Worm (Caenorhabditis elegans) whole organism, L1 larva: Measurements from ENCODE around the gene F27E5.5.

Source experiments
- C34B4.2 ChIP-seq: sonication (generic microtip); optimal IDR thresholded peaks from 2 replicates; lab custom pipeline; 2017; ENCODE audit warnings: mild to moderate bottlenecking, missing genetic modification characterization, missing compliant biosample characterization
- aha-1 ChIP-seq: fragments of 150-350 bp; optimal IDR thresholded peaks from 2 replicates; lab custom pipeline; 2014; ENCODE audit warnings: missing biosample characterization, missing genetic modification characterization
- aly-2 ChIP-seq: fragments of 150-350 bp; optimal IDR thresholded peaks from 2 replicates; lab custom pipeline; 2014; ENCODE audit warnings: missing biosample characterization, missing genetic modification characterization
- blmp-1 ChIP-seq: fragments of 150-350 bp; optimal IDR thresholded peaks from 2 replicates; lab custom pipeline; 2014; ENCODE audit warnings: missing biosample characterization, missing genetic modification characterization
- ceh-8 ChIP-seq: fragments of 200-800 bp; sonication (Bioruptor generic); optimal IDR thresholded peaks from 2 replicates; lab custom pipeline; 2018; ENCODE audit warnings: mild to moderate bottlenecking, missing genetic modification characterization, moderate library complexity, missing compliant biosample characterization
- ceh-82 ChIP-seq, 3 experiments: fragments of 150-350 bp in 1 of 3; sonication (generic microtip) in 2 of 3; optimal IDR thresholded peaks; 2 replicates each; lab custom pipeline; 2014 to 2017; ENCODE audit warnings: missing biosample characterization in 3 of 3, missing genetic modification characterization in 3 of 3
- ceh-88 ChIP-seq: fragments of 200-800 bp; sonication (Bioruptor generic); IDR thresholded peaks from 2 replicates; pipeline ENCODE4 v1.3.6; 2022; ENCODE audit warnings: missing genetic modification characterization, missing compliant biosample characterization
- dpl-1 ChIP-seq, 3 experiments: fragments of 150-350 bp in 2 of 3; sonication (generic microtip) in 1 of 3; optimal IDR thresholded peaks; 2 replicates each; lab custom pipeline; 2014 to 2017; ENCODE audit warnings: missing biosample characterization in 3 of 3, missing genetic modification characterization in 3 of 3, missing genetic modification reagents in 3 of 3
- efl-1 ChIP-seq, 4 experiments: fragments of 150-350 bp; optimal IDR thresholded peaks in 3 of 4; peaks in 1 of 4; 1 replicate in 1 of 4; 2 replicates in 3 of 4; lab custom pipeline; 2014; ENCODE audit warnings: missing biosample characterization in 2 of 4, missing genetic modification characterization in 2 of 4, missing genetic modification reagents in 2 of 4
- efl-3 ChIP-seq: fragments of 200-800 bp; sonication (Bioruptor generic); optimal IDR thresholded peaks from 2 replicates; lab custom pipeline; 2018; ENCODE audit warnings: mild to moderate bottlenecking, missing genetic modification characterization, missing compliant biosample characterization
- elt-2 ChIP-seq: sonication (generic microtip); optimal IDR thresholded peaks from 2 replicates; lab custom pipeline; 2016; ENCODE audit warnings: missing genetic modification characterization, mild to moderate bottlenecking, inconsistent platforms, missing compliant biosample characterization, missing genetic modification reagents
- elt-3 ChIP-seq, 6 experiments: fragments of 150-350 bp in 1 of 6; sonication (generic microtip); optimal IDR thresholded peaks; 2 replicates each; lab custom pipeline; 2017 to 2018; ENCODE audit warnings: missing biosample characterization in 6 of 6, missing genetic modification characterization in 6 of 6, inconsistent platforms in 1 of 6
- fkh-10 ChIP-seq: sonication (generic microtip); optimal IDR thresholded peaks from 2 replicates; lab custom pipeline; 2017; ENCODE audit warnings: missing biosample characterization, missing genetic modification reagents, missing genetic modification characterization
- grh-1 ChIP-seq: fragments of 200-800 bp; sonication (Bioruptor generic); IDR thresholded peaks from 2 replicates; pipeline ENCODE4 v1.3.6; 2022; ENCODE audit warnings: missing genetic modification reagents, missing genetic modification characterization, missing compliant biosample characterization
- hlh-4 ChIP-seq: sonication (generic microtip); optimal IDR thresholded peaks from 2 replicates; lab custom pipeline; 2016; ENCODE audit warnings: mild to moderate bottlenecking, missing genetic modification characterization, missing compliant biosample characterization
- jun-1 ChIP-seq: fragments of 150-350 bp; optimal IDR thresholded peaks from 2 replicates; lab custom pipeline; 2014; ENCODE audit warnings: missing biosample characterization, missing genetic modification reagents, missing genetic modification characterization
- lin-13 ChIP-seq: fragments of 150-350 bp; optimal IDR thresholded peaks from 2 replicates; lab custom pipeline; 2014; ENCODE audit warnings: missing biosample characterization, missing genetic modification reagents, missing genetic modification characterization
- lin-14 ChIP-seq: fragments of 200-800 bp; sonication (Bioruptor generic); optimal IDR thresholded peaks from 2 replicates; lab custom pipeline; 2018; ENCODE audit warnings: mild to moderate bottlenecking, missing genetic modification characterization, moderate library complexity, missing compliant biosample characterization
- lin-15B ChIP-seq: fragments of 150-350 bp; sonication (generic microtip); optimal IDR thresholded peaks from 3 replicates; lab custom pipeline; 2014; ENCODE audit warnings: missing biosample characterization, missing genetic modification characterization
- lin-35 ChIP-seq, 2 experiments: fragments of 150-350 bp; optimal IDR thresholded peaks; 2 replicates each; lab custom pipeline; 2014; ENCODE audit warnings: missing biosample characterization in 2 of 2, missing genetic modification characterization in 2 of 2, missing genetic modification reagents in 2 of 2
- lin-39 ChIP-seq: fragments of 150-350 bp; optimal IDR thresholded peaks from 2 replicates; lab custom pipeline; 2014; ENCODE audit warnings: missing biosample characterization, missing genetic modification reagents, missing genetic modification characterization
- lir-3 ChIP-seq: sonication (generic microtip); optimal IDR thresholded peaks from 2 replicates; lab custom pipeline; 2016; ENCODE audit warnings: mild to moderate bottlenecking, missing genetic modification characterization, moderate library complexity, missing compliant biosample characterization; ENCODE audit not compliant: poor library complexity
- lsy-2 ChIP-seq, 2 experiments: fragments of 150-350 bp; optimal IDR thresholded peaks; 2 replicates each; lab custom pipeline; 2014; ENCODE audit warnings: missing biosample characterization in 2 of 2, missing genetic modification characterization in 2 of 2
- mef-2 ChIP-seq: fragments of 150-350 bp; optimal IDR thresholded peaks from 2 replicates; lab custom pipeline; 2014; ENCODE audit warnings: missing biosample characterization, missing genetic modification characterization
- mep-1 ChIP-seq: fragments of 150-350 bp; optimal IDR thresholded peaks from 2 replicates; lab custom pipeline; 2014; ENCODE audit warnings: missing biosample characterization, missing genetic modification characterization
- nhr-11 ChIP-seq: fragments of 150-350 bp; optimal IDR thresholded peaks from 2 replicates; lab custom pipeline; 2014; ENCODE audit warnings: missing biosample characterization, missing genetic modification characterization
- nhr-19 ChIP-seq: fragments of 200-800 bp; sonication (Bioruptor generic); conservative IDR thresholded peaks from 2 replicates; pipeline ENCODE4 v1.3.6; 2022; ENCODE audit warnings: missing genetic modification characterization, missing compliant biosample characterization
- nhr-20 ChIP-seq: sonication (generic microtip); optimal IDR thresholded peaks from 2 replicates; lab custom pipeline; 2016; ENCODE audit warnings: mild to moderate bottlenecking, missing genetic modification characterization, missing compliant biosample characterization
- nhr-28 ChIP-seq: fragments of 150-350 bp; optimal IDR thresholded peaks from 2 replicates; lab custom pipeline; 2014; ENCODE audit warnings: missing biosample characterization, missing genetic modification characterization
- nhr-77 ChIP-seq: fragments of 150-350 bp; optimal IDR thresholded peaks from 2 replicates; lab custom pipeline; 2014; ENCODE audit warnings: missing biosample characterization, missing genetic modification characterization
- nhr-85 ChIP-seq: sonication (generic microtip); peaks from one replicate; lab custom pipeline; 2016; ENCODE audit warnings: missing genetic modification characterization, inconsistent platforms, missing compliant biosample characterization
- pag-3 ChIP-seq: sonication (generic microtip); optimal IDR thresholded peaks from 2 replicates; lab custom pipeline; 2017; ENCODE audit warnings: missing genetic modification characterization, mild to moderate bottlenecking, missing compliant biosample characterization, antibody characterized with exemption, borderline replicate concordance; ENCODE audit not compliant: insufficient read depth
- pqm-1 ChIP-seq: sonication (generic microtip); optimal IDR thresholded peaks from 3 replicates; lab custom pipeline; 2017; ENCODE audit warnings: missing biosample characterization, missing genetic modification characterization
- rnt-1 ChIP-seq: sonication (generic microtip); optimal IDR thresholded peaks from 2 replicates; lab custom pipeline; 2016; ENCODE audit warnings: mild to moderate bottlenecking, missing genetic modification characterization, moderate library complexity, missing compliant biosample characterization
- sox-4 ChIP-seq: sonication (generic microtip); optimal IDR thresholded peaks from 2 replicates; lab custom pipeline; 2016; ENCODE audit warnings: missing genetic modification characterization, missing compliant biosample characterization
- swsn-7 ChIP-seq: sonication (generic microtip); optimal IDR thresholded peaks from 2 replicates; lab custom pipeline; 2016; ENCODE audit warnings: missing genetic modification characterization, missing compliant biosample characterization
- unc-130 ChIP-seq: fragments of 150-350 bp; optimal IDR thresholded peaks from 2 replicates; lab custom pipeline; 2017; ENCODE audit warnings: missing biosample characterization, missing genetic modification characterization, inconsistent platforms
- unc-30 ChIP-seq: sonication (generic microtip); optimal IDR thresholded peaks from 2 replicates; lab custom pipeline; 2017; ENCODE audit warnings: missing biosample characterization, missing genetic modification characterization
- unc-62 ChIP-seq: fragments of 150-350 bp; optimal IDR thresholded peaks from 2 replicates; lab custom pipeline; 2014; ENCODE audit warnings: missing biosample characterization, missing genetic modification reagents, missing genetic modification characterization
- unc-98 ChIP-seq: fragments of 200-800 bp; sonication (Bioruptor generic); IDR thresholded peaks from 2 replicates; pipeline ENCODE4 v1.3.6; 2022; ENCODE audit warnings: missing genetic modification characterization, missing compliant biosample characterization
- xbp-1 ChIP-seq: sonication (generic microtip); optimal IDR thresholded peaks from 2 replicates; lab custom pipeline; 2016; ENCODE audit warnings: missing genetic modification characterization, missing compliant biosample characterization
- ztf-4 ChIP-seq: fragments of 150-350 bp; optimal IDR thresholded peaks from 2 replicates; lab custom pipeline; 2014; ENCODE audit warnings: missing biosample characterization, missing genetic modification characterization

F27E5.5 gene

DNA sequence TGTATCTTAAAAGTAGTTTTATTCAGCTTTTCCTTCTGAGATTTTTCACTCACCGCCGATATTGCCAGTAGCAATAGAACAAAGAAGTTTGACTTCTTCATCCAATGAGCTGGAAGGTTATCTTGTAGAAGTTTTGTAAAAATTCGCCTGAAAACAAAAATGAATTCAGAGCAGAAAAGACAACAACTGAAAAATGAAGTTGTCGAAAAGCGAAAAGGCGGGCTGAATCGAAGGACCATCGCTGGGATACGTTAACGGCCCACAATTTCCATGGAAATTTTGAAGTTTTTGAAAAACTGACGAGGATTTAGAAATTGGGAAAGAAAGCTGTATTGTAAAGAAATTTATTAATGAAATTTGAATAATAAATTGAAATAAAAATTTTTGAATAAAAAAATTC, 9.9 kb downstream of the F27E5.5 start, which contains the start of gene lov-1:
Gene lov-1 (minus strand): TSS at position 101 of the 400 bp plus-strand sequence.
- TF ChIP-seq lir-3 (tag; lab: Kevin White, UChicago) = no peak

DNA sequence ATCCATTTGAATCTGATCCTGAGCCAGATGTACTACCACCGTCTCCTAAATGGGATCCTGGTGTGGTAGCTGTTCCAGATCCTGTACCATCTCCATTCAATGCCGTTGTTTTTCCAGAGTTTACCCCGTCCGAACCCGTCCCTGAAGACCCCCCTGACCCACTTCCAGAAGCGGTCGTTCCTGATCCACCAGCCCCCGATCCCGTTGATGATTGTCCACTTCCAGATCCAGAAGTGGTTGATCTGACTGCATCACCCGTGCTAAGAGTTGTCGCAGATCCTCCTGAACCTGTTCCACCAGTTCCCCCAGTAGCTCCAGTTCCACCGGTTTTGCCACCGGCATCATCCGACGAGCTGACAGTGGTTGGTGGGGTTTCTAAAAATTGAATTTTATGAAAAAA, 15.0 kb downstream of the F27E5.5 start:
- TF ChIP-seq grh-1 (GFP tag; lab: Robert Waterston, UW) (no peak), lin-39 (tag; lab: Kevin White, UChicago) (no peak), aly-2 (tag; lab: Kevin White, UChicago) (no peak), lin-35 (GFP tag; optimal IDR thresholded peaks at IDR 0.05; lab: Kevin White, UChicago) (no peak)

ce11 chrII:10108377-10108776, 23.3 kb downstream of the F27E5.5 start, which contains the start of the genes ZK945.7 and ZK945.8:
ZK945.7 (minus strand) TSS chrII:10108477.
ZK945.8 (plus strand) TSS chrII:10108651.
- TF ChIP-seq blmp-1 (tag; lab: Kevin White, UChicago) (no peak), efl-1 (optimal IDR thresholded peaks at IDR 0.05; lab: Kevin White, UChicago) (no peak), efl-1 (GFP tag; optimal IDR thresholded peaks at IDR 0.05 in 1 of 2; lab: Kevin White, UChicago) (peak in 1 of 2 experiments; percentile 82)
- TF ChIP-seq, all 84 proteins: peak for 1

- no peak for TF ChIP-seq xbp-1 (tag; lab: Kevin White, UChicago)
- TF ChIP-seq nhr-85 = no peak
- TF ChIP-seq unc-98 (GFP tag; lab: Robert Waterston, UW) = no peak
- TF ChIP-seq hlh-4 (tag; lab: Kevin White, UChicago) = no peak
- no peak for TF ChIP-seq fkh-10 (GFP tag; lab: Kevin White, UChicago)
- TF ChIP-seq efl-3 = no peak
- no peak for TF ChIP-seq aha-1 (tag; lab: Kevin White, UChicago)
- no peak for TF ChIP-seq ceh-8 (GFP tag; lab: Kevin White, UChicago)
- TF ChIP-seq lin-13 (GFP tag; lab: Kevin White, UChicago) = no peak
- TF ChIP-seq pag-3 (tag; lab: Kevin White, UChicago) = no peak
These were observed 24.8 kb downstream of the F27E5.5 start, which contains the start of gene ZK945.6 for ce11 chrII:10106870-10107269. ZK945.6 (minus strand) TSS chrII:10106970.

- TF ChIP-seq unc-30 (tag; lab: Kevin White, UChicago) = no peak
- TF ChIP-seq unc-98 (GFP tag; lab: Robert Waterston, UW) = no peak
- no peak for TF ChIP-seq nhr-19 (GFP tag; lab: Robert Waterston, UW)
- no peak for TF ChIP-seq pqm-1
- no peak for TF ChIP-seq lin-15B (tag; lab: Kevin White, UChicago)
- no peak for TF ChIP-seq jun-1 (tag; lab: Kevin White, UChicago)
- no peak for TF ChIP-seq aly-2 (tag; lab: Kevin White, UChicago)
- no peak for TF ChIP-seq efl-1 (optimal IDR thresholded peaks at IDR 0.05; lab: Kevin White, UChicago)
- no peak for TF ChIP-seq efl-1 (GFP tag; optimal IDR thresholded peaks at IDR 0.05 in 1 of 2; lab: Kevin White, UChicago)
- TF ChIP-seq unc-62 (GFP tag; lab: Kevin White, UChicago) = no peak
- TF ChIP-seq swsn-7 (tag; lab: Kevin White, UChicago) = no peak
- TF ChIP-seq nhr-28 (tag; lab: Kevin White, UChicago) = no peak
- TF ChIP-seq fkh-10 (GFP tag; lab: Kevin White, UChicago) = no peak
- no peak for TF ChIP-seq ztf-4 (tag; lab: Kevin White, UChicago)
- TF ChIP-seq unc-130 (tag; lab: Kevin White, UChicago) = no peak
- no peak for TF ChIP-seq sox-4
- TF ChIP-seq lsy-2 (tag; optimal IDR thresholded peaks at IDR 0.05; lab: Kevin White, UChicago) = no peak
- no peak for TF ChIP-seq elt-2 (tag; lab: Kevin White, UChicago)
These were observed 26.1 kb downstream of the F27E5.5 start, which contains the start of gene ZK945.4 for ce11 chrII:10105604-10106003. ZK945.4 (minus strand) TSS chrII:10105704.

DNA sequence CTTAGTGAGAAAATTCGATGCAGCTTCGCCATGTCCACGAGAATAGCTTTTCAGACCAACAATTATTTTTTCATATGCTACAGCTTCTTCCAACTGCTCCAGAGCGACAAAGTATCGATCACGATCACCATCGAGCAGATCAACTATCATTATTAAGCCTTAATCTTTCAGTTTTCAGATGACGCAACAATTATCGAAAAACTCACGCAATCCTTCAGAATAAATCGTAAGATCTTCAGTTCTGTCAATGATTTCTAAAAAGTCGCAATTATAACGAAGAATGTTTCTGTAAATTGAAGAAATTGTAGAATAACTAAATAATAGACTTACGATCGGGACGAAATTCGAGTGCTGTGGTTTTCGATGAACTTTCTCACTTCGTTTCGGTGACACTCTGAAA, 28.4 kb downstream of the F27E5.5 start:
- TF ChIP-seq mep-1 (tag; lab: Kevin White, UChicago) (no peak), C34B4.2 (tag; lab: Kevin White, UChicago) (no peak), elt-3 (tag; optimal IDR thresholded peaks at IDR 0.05; lab: Kevin White, UChicago) (no peak), nhr-11 (tag; lab: Kevin White, UChicago) (no peak), rnt-1 (tag; lab: Kevin White, UChicago) (no peak), mef-2 (tag; lab: Kevin White, UChicago) (no peak), ceh-88 (GFP tag; lab: Robert Waterston, UW) (no peak), ceh-82 (tag; optimal IDR thresholded peaks at IDR 0.05; lab: Kevin White, UChicago) (no peak), dpl-1 (GFP tag; optimal IDR thresholded peaks at IDR 0.05; lab: Kevin White, UChicago) (no peak), nhr-20 (tag; lab: Kevin White, UChicago) (no peak), nhr-77 (tag; lab: Kevin White, UChicago) (no peak), lin-14 (GFP tag; lab: Kevin White, UChicago) (no peak), nhr-19 (GFP tag; lab: Robert Waterston, UW) (no peak)
